Fruit fly (Drosophila melanogaster) whole organism, embryonic: ENCODE measurements around the gene Mink.
A peak's percentile ranks its signal among the peaks of the same experiment; 100 is the strongest.

Experiments
- Bteb2 ChIP-seq: fragments of 200-800 bp; sonication (Bioruptor generic); optimal IDR thresholded peaks from 2 replicates; lab custom pipeline; 2016; ENCODE audit warnings: missing biosample characterization, missing genetic modification characterization
- CG10209 ChIP-seq: fragments of 200-800 bp; sonication (Bioruptor generic); optimal IDR thresholded peaks from 3 replicates; lab custom pipeline; 2017; ENCODE audit warnings: missing biosample characterization, mild to moderate bottlenecking, missing genetic modification characterization, missing genetic modification reagents
- CG11093 ChIP-seq: fragments of 200-800 bp; sonication (Bioruptor generic); IDR thresholded peaks from 3 replicates; pipeline ENCODE4 v1.3.6; 2022; ENCODE audit warnings: missing biosample characterization, missing genetic modification characterization
- CG11398 ChIP-seq: fragments of 200-800 bp; sonication (Bioruptor generic); optimal IDR thresholded peaks from 2 replicates; lab custom pipeline; 2016; ENCODE audit warnings: missing biosample characterization, missing genetic modification characterization
- CG12155 ChIP-seq: fragments of 200-800 bp; sonication (Bioruptor generic); optimal IDR thresholded peaks from 3 replicates; lab custom pipeline; 2016; ENCODE audit warnings: missing biosample characterization, missing genetic modification characterization
- CG12659 ChIP-seq: fragments of 200-800 bp; sonication (Bioruptor generic); optimal IDR thresholded peaks from 3 replicates; lab custom pipeline; 2017; ENCODE audit warnings: mild to moderate bottlenecking, missing biosample characterization, missing genetic modification reagents, missing genetic modification characterization
- CG13424 ChIP-seq: fragments of 200-800 bp; sonication (Bioruptor generic); optimal IDR thresholded peaks from 2 replicates; lab custom pipeline; 2019; ENCODE audit warnings: missing biosample characterization, mild to moderate bottlenecking, missing genetic modification characterization, moderate library complexity
- CG1603 ChIP-seq: fragments of 200-800 bp; sonication (Bioruptor generic); optimal IDR thresholded peaks from 2 replicates; lab custom pipeline; 2019; ENCODE audit warnings: missing biosample characterization, mild to moderate bottlenecking, missing genetic modification characterization, moderate library complexity
- CG17186 ChIP-seq: fragments of 200-800 bp; sonication (Bioruptor generic); optimal IDR thresholded peaks from 3 replicates; lab custom pipeline; 2017; ENCODE audit warnings: missing biosample characterization, missing genetic modification reagents, missing genetic modification characterization
- CG17359 ChIP-seq: fragments of 200-800 bp; sonication (Bioruptor generic); optimal IDR thresholded peaks from 3 replicates; lab custom pipeline; 2018; ENCODE audit warnings: missing biosample characterization, mild to moderate bottlenecking, missing genetic modification characterization, moderate library complexity
- CG17568 ChIP-seq: fragments of 200-800 bp; sonication (Bioruptor generic); optimal IDR thresholded peaks from 2 replicates; lab custom pipeline; 2018; ENCODE audit warnings: missing biosample characterization, mild to moderate bottlenecking, missing genetic modification characterization, moderate library complexity
- CG17802 ChIP-seq: fragments of 200-800 bp; sonication (Bioruptor generic); optimal IDR thresholded peaks from 2 replicates; lab custom pipeline; 2018; ENCODE audit warnings: missing biosample characterization, mild to moderate bottlenecking, missing genetic modification characterization, moderate library complexity
- CG17912 ChIP-seq: fragments of 200-800 bp; sonication (Bioruptor generic); optimal IDR thresholded peaks from 2 replicates; lab custom pipeline; 2018; ENCODE audit warnings: missing biosample characterization, mild to moderate bottlenecking, missing genetic modification characterization
- CG18764 ChIP-seq: fragments of 200-800 bp; sonication (Bioruptor generic); optimal IDR thresholded peaks from 3 replicates; lab custom pipeline; 2016; ENCODE audit warnings: missing biosample characterization, missing genetic modification characterization
- CG2129 ChIP-seq: fragments of 200-800 bp; sonication (Bioruptor generic); IDR thresholded peaks from 2 replicates; pipeline ENCODE4 v1.3.6; 2022; ENCODE audit warnings: missing biosample characterization, missing genetic modification characterization; ENCODE audit not compliant: partially characterized antibody
- CG32767 ChIP-seq: fragments of 200-800 bp; sonication (Bioruptor generic); IDR thresholded peaks from 2 replicates; pipeline ENCODE4 v1.3.6; 2022; ENCODE audit warnings: missing biosample characterization, missing genetic modification characterization
- CG4282 ChIP-seq: fragments of 200-800 bp; sonication (Bioruptor generic); optimal IDR thresholded peaks from 2 replicates; lab custom pipeline; 2016; ENCODE audit warnings: missing biosample characterization, missing genetic modification characterization
- CG5953 ChIP-seq: fragments of 200-800 bp; sonication (Bioruptor generic); IDR thresholded peaks from 2 replicates; pipeline ENCODE4 v1.3.6; 2022; ENCODE audit warnings: missing biosample characterization, missing genetic modification characterization
- CG7963 ChIP-seq: fragments of 200-800 bp; sonication (Bioruptor generic); IDR thresholded peaks from 3 replicates; pipeline ENCODE4 v1.3.6; 2022; ENCODE audit warnings: missing biosample characterization, missing genetic modification characterization; ENCODE audit not compliant: partially characterized antibody
- CG9727 ChIP-seq: fragments of 200-800 bp; sonication (Bioruptor generic); optimal IDR thresholded peaks from 3 replicates; lab custom pipeline; 2017; ENCODE audit warnings: missing biosample characterization, mild to moderate bottlenecking, missing genetic modification characterization
- CrebB ChIP-seq: fragments of 200-800 bp; sonication (Bioruptor generic); optimal IDR thresholded peaks from 3 replicates; lab custom pipeline; 2018; ENCODE audit warnings: missing biosample characterization, mild to moderate bottlenecking, missing genetic modification characterization
- Dek ChIP-seq: fragments of 200-800 bp; sonication (Bioruptor generic); optimal IDR thresholded peaks from 3 replicates; lab custom pipeline; 2019; ENCODE audit warnings: missing biosample characterization, mild to moderate bottlenecking, missing genetic modification characterization, moderate library complexity
- E2f1 ChIP-seq: fragments of 200-800 bp; sonication (Bioruptor generic); IDR thresholded peaks from 2 replicates; pipeline ENCODE4 v1.3.6; 2022; ENCODE audit warnings: missing biosample characterization, missing genetic modification characterization
- Max ChIP-seq: fragments of 200-800 bp; sonication (Bioruptor generic); optimal IDR thresholded peaks from 2 replicates; lab custom pipeline; 2016; ENCODE audit warnings: missing biosample characterization, mild to moderate bottlenecking, missing genetic modification characterization
- NC2α ChIP-seq: fragments of 200-800 bp; sonication (Bioruptor generic); optimal IDR thresholded peaks from 2 replicates; lab custom pipeline; 2016; ENCODE audit warnings: missing biosample characterization, missing genetic modification characterization
- NfI ChIP-seq: fragments of 200-800 bp; sonication (Bioruptor generic); optimal IDR thresholded peaks from 3 replicates; lab custom pipeline; 2018; ENCODE audit warnings: missing biosample characterization, mild to moderate bottlenecking, missing genetic modification characterization, moderate library complexity
- Ssrp ChIP-seq: fragments of 200-800 bp; sonication (Bioruptor generic); optimal IDR thresholded peaks from 2 replicates; lab custom pipeline; 2018; ENCODE audit warnings: missing biosample characterization, mild to moderate bottlenecking, missing genetic modification characterization, moderate library complexity
- YL-1 ChIP-seq: fragments of 200-800 bp; sonication (Bioruptor generic); optimal IDR thresholded peaks from 3 replicates; lab custom pipeline; 2017; ENCODE audit warnings: missing biosample characterization, mild to moderate bottlenecking, missing genetic modification characterization
- chm ChIP-seq: fragments of 200-800 bp; sonication (Bioruptor generic); IDR thresholded peaks from 2 replicates; pipeline ENCODE4 v1.3.6; 2022; ENCODE audit warnings: missing biosample characterization, missing genetic modification characterization
- corto ChIP-seq: fragments of 200-800 bp; sonication (Bioruptor generic); optimal IDR thresholded peaks from 2 replicates; lab custom pipeline; 2016; ENCODE audit warnings: missing biosample characterization, mild to moderate bottlenecking, missing genetic modification characterization, moderate library complexity
- eyg ChIP-seq: fragments of 200-800 bp; sonication (Bioruptor generic); optimal IDR thresholded peaks from 3 replicates; lab custom pipeline; 2016; ENCODE audit warnings: missing biosample characterization, missing genetic modification characterization
- fd102C ChIP-seq: fragments of 200-800 bp; sonication (Bioruptor generic); optimal IDR thresholded peaks from 2 replicates; lab custom pipeline; 2018; ENCODE audit warnings: missing biosample characterization, mild to moderate bottlenecking, missing genetic modification characterization, moderate library complexity
- gcm ChIP-seq: fragments of 200-800 bp; sonication (Bioruptor generic); optimal IDR thresholded peaks from 2 replicates; lab custom pipeline; 2019; ENCODE audit warnings: missing biosample characterization, mild to moderate bottlenecking, missing genetic modification characterization, moderate library complexity
- insv ChIP-seq, 2 experiments: fragments of 200-800 bp; sonication (Bioruptor generic); optimal IDR thresholded peaks; 3 replicates each; lab custom pipeline; 2016 to 2018; ENCODE audit warnings: missing biosample characterization in 2 of 2, missing genetic modification characterization in 2 of 2
- inv ChIP-seq: fragments of 200-800 bp; sonication (Bioruptor generic); IDR thresholded peaks from 2 replicates; pipeline ENCODE4 v1.3.6; 2022; ENCODE audit warnings: missing biosample characterization, missing genetic modification characterization; ENCODE audit not compliant: partially characterized antibody
- jumu ChIP-seq: fragments of 200-800 bp; sonication (Bioruptor generic); optimal IDR thresholded peaks from 3 replicates; lab custom pipeline; 2016; ENCODE audit warnings: missing biosample characterization, missing genetic modification characterization
- knrl ChIP-seq: fragments of 200-800 bp; sonication (Bioruptor generic); IDR thresholded peaks from 3 replicates; pipeline ENCODE4 v1.3.6; 2022; ENCODE audit warnings: missing biosample characterization, missing genetic modification characterization; ENCODE audit not compliant: partially characterized antibody
- lov ChIP-seq, 2 experiments: fragments of 200-800 bp in 1 of 2; fragments of >200 bp in 1 of 2; sonication (Bioruptor generic) in 1 of 2; IDR thresholded peaks in 1 of 2; optimal IDR thresholded peaks in 1 of 2; 2 replicates in 1 of 2; 3 replicates in 1 of 2; pipeline versions ENCODE4 v1.3.6 to Lab custom; 2017 to 2022; ENCODE audit warnings: missing biosample characterization in 1 of 2, missing genetic modification characterization in 1 of 2
- pita ChIP-seq: fragments of 200-800 bp; sonication (Bioruptor generic); optimal IDR thresholded peaks from 2 replicates; lab custom pipeline; 2017; ENCODE audit warnings: missing biosample characterization, mild to moderate bottlenecking, missing genetic modification characterization
- pzg ChIP-seq: fragments of 200-800 bp; sonication (Bioruptor generic); optimal IDR thresholded peaks from 3 replicates; lab custom pipeline; 2018; ENCODE audit warnings: missing biosample characterization, mild to moderate bottlenecking, missing genetic modification characterization, moderate library complexity
- seq ChIP-seq: fragments of 200-800 bp; sonication (Bioruptor generic); IDR thresholded peaks from 2 replicates; pipeline ENCODE4 v1.3.6; 2022; ENCODE audit warnings: missing biosample characterization, missing genetic modification characterization
- sim ChIP-seq: fragments of 200-800 bp; sonication (Bioruptor generic); IDR thresholded peaks from 2 replicates; pipeline ENCODE4 v1.3.6; 2022; ENCODE audit warnings: missing biosample characterization, missing genetic modification characterization
- slbo ChIP-seq: fragments of 200-800 bp; sonication (Bioruptor generic); IDR thresholded peaks from 2 replicates; pipeline ENCODE4 v1.3.6; 2022; ENCODE audit warnings: missing biosample characterization, missing genetic modification characterization
- slou ChIP-seq: fragments of 200-800 bp; sonication (Bioruptor generic); optimal IDR thresholded peaks from 3 replicates; lab custom pipeline; 2016; ENCODE audit warnings: missing biosample characterization, missing genetic modification characterization
- stwl ChIP-seq: fragments of 200-800 bp; sonication (Bioruptor generic); optimal IDR thresholded peaks from 3 replicates; lab custom pipeline; 2018; ENCODE audit warnings: missing biosample characterization, mild to moderate bottlenecking, missing genetic modification characterization, moderate library complexity
- toy ChIP-seq: fragments of 200-800 bp; sonication (Bioruptor generic); IDR thresholded peaks from 2 replicates; pipeline ENCODE4 v1.3.6; 2022; ENCODE audit warnings: missing biosample characterization, missing genetic modification characterization
- trem ChIP-seq: fragments of 200-800 bp; optimal IDR thresholded peaks from 3 replicates; lab custom pipeline; 2019; ENCODE audit warnings: missing biosample characterization, mild to moderate bottlenecking, missing genetic modification characterization, moderate library complexity
- vnd ChIP-seq: fragments of 200-800 bp; sonication (Bioruptor generic); IDR thresholded peaks from 3 replicates; pipeline ENCODE4 v1.3.6; 2022; ENCODE audit warnings: missing biosample characterization, missing genetic modification characterization; ENCODE audit not compliant: partially characterized antibody
- wek ChIP-seq: fragments of 200-800 bp; sonication (Bioruptor generic); optimal IDR thresholded peaks from 3 replicates; lab custom pipeline; 2018; ENCODE audit warnings: missing biosample characterization, mild to moderate bottlenecking, missing genetic modification characterization, moderate library complexity
- zfh1 ChIP-seq: fragments of 200-800 bp; sonication (Bioruptor generic); IDR thresholded peaks from 3 replicates; pipeline ENCODE4 v1.3.6; 2022; ENCODE audit warnings: missing biosample characterization, missing genetic modification characterization

Gene Mink

dm6 chr3R:24938049-24938448 lies 15.8 kb downstream of the Mink start, which contains the start of gene Osbp (continued):
- no peak for TF ChIP-seq CG17568 (GFP tag; lab: Kevin White, UChicago)
- no peak for TF ChIP-seq pita
- TF ChIP-seq CG18764 (GFP tag; lab: Kevin White, UChicago), result no peak
- no peak for TF ChIP-seq CG17359 (tag; lab: Kevin White, UChicago)
- TF ChIP-seq toy, result no peak
- no peak for TF ChIP-seq lov (optimal IDR thresholded peaks at IDR 0.05; lab: Kevin White, UChicago)
- no peak for TF ChIP-seq lov (GFP tag; IDR thresholded peaks at IDR 0.05; lab: Robert Waterston, UW)
- TF ChIP-seq jumu (GFP tag; lab: Kevin White, UChicago), result no peak
- TF ChIP-seq slou (GFP tag; lab: Kevin White, UChicago), result no peak
- TF ChIP-seq CG13424, result no peak
- no peak for TF ChIP-seq E2f1 (GFP tag; lab: Robert Waterston, UW)
- 0 out of 3 replicates have a peak, but pooled peaks have one; percentile 15 for TF ChIP-seq zfh1 (GFP tag; lab: Robert Waterston, UW)
- no peak for TF ChIP-seq eyg (GFP tag; lab: Kevin White, UChicago)
- no peak for TF ChIP-seq CG32767 (GFP tag; lab: Robert Waterston, UW)
- no peak for TF ChIP-seq CG11398 (GFP tag; lab: Kevin White, UChicago)
- TF ChIP-seq CG11093, result no peak
- TF ChIP-seq CG7963, result peak; percentile 59; the same call in 1 of the 3 replicates
- TF ChIP-seq chm (GFP tag; lab: Robert Waterston, UW), result no peak
- no peak for TF ChIP-seq sim
- TF ChIP-seq CrebB (tag; lab: Kevin White, UChicago), result no peak
- no peak for TF ChIP-seq NC2α (GFP tag; lab: Kevin White, UChicago)
- TF ChIP-seq inv (GFP tag; lab: Robert Waterston, UW), result peak; percentile 48; the same call in 1 of the 2 replicates
- peak; percentile 32 for TF ChIP-seq NfI (GFP tag; lab: Kevin White, UChicago)
- no peak for TF ChIP-seq seq (GFP tag; lab: Robert Waterston, UW)
- TF ChIP-seq wek (GFP tag; lab: Kevin White, UChicago), result no peak
- TF ChIP-seq Max (GFP tag; lab: Kevin White, UChicago), result no peak
- TF ChIP-seq CG17186 (GFP tag; lab: Kevin White, UChicago), result peak; percentile 72
- no peak for TF ChIP-seq Ssrp
- no peak for TF ChIP-seq corto (GFP tag; lab: Kevin White, UChicago)
- no peak for TF ChIP-seq CG4282 (GFP tag; lab: Kevin White, UChicago)
- TF ChIP-seq CG17912 (GFP tag; lab: Kevin White, UChicago), result peak; percentile 0
- peak; percentile 44 for TF ChIP-seq CG12659 (GFP tag; lab: Kevin White, UChicago)
- TF ChIP-seq YL-1 (GFP tag; lab: Kevin White, UChicago), result peak; percentile 86
- TF ChIP-seq CG5953, result no peak
- TF ChIP-seq pzg (GFP tag; lab: Kevin White, UChicago), result peak; percentile 85
- no peak for TF ChIP-seq CG10209 (GFP tag; lab: Kevin White, UChicago)
- no peak for TF ChIP-seq fd102C (GFP tag; lab: Kevin White, UChicago)
- TF ChIP-seq gcm (GFP tag; lab: Kevin White, UChicago), result no peak
- TF ChIP-seq Bteb2 (GFP tag; lab: Kevin White, UChicago), result no peak
- TF ChIP-seq vnd (GFP tag; lab: Robert Waterston, UW), result peak; percentile 54; the same call in 2 of the 3 replicates
- TF ChIP-seq CG17802 (tag; lab: Kevin White, UChicago), result no peak
- peak; percentile 78 for TF ChIP-seq stwl (tag; lab: Kevin White, UChicago)
- TF ChIP-seq slbo (GFP tag; lab: Robert Waterston, UW), result 0 out of 2 replicates have a peak, but pooled peaks have one; percentile 13
- no peak for TF ChIP-seq insv (GFP tag; optimal IDR thresholded peaks at IDR 0.05; lab: Kevin White, UChicago)
- TF ChIP-seq CG12155 (GFP tag; lab: Kevin White, UChicago), result no peak
- no peak for TF ChIP-seq Dek (tag; lab: Kevin White, UChicago)
- TF ChIP-seq CG1603 (tag; lab: Kevin White, UChicago), result no peak
- peak; percentile 61 for TF ChIP-seq trem
- no peak for TF ChIP-seq CG9727 (GFP tag; lab: Kevin White, UChicago)
- TF ChIP-seq CG2129 (GFP tag; lab: Robert Waterston, UW), result no peak
- peak; percentile 55 for TF ChIP-seq knrl (GFP tag; lab: Robert Waterston, UW)
